Worm (Caenorhabditis elegans) whole organism, L4/young adult: ENCODE results near the gene nhr-211.

Source experiments
- dao-5 ChIP-seq: sonication (generic microtip); optimal IDR thresholded peaks from 2 replicates; lab custom pipeline; 2016; ENCODE audit warnings: missing genotype, missing genetic modification characterization, moderate library complexity, missing compliant biosample characterization
- him-1 ChIP-seq: sonication (generic microtip); optimal IDR thresholded peaks from 2 replicates; lab custom pipeline; 2016; ENCODE audit warnings: missing genotype, missing genetic modification reagents, missing genetic modification characterization, missing compliant biosample characterization

DNA sequence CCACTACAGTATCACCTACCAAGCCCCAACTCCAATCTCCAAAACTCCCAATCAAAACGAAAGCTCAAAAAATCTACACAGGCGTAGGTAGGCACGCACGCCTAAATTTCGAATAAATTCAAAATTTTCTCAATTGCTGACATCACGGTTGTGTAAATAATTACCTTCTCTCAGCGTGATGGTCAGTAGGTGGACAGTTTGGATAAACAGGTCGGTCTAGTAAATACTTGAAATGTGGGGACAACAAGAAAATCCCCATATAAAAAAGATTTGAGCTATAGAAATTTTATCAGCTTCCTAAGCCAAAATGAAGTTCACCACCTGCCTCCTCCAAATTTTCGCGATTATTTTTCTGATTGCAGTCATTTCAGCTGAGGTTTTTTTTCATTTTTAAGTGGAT lies 48.7 kb upstream of the nhr-211 start, which contains the start of gene B0554.1:
- TF ChIP-seq him-1 (tag; lab: Kevin White, UChicago) (no peak), dao-5 (no peak)
